Fruit fly (Drosophila melanogaster): ENCODE data around the gene Srg1.

dm6 chr3R:24894419-24895206 is 30.1 kb upstream of the Srg1 start, which contains the start of the genes CG31121 and CG11069:
- TF ChIP-seq CTCF (optimal IDR thresholded peaks at IDR 0.05) (no peak), CG8478 (optimal IDR thresholded peaks at IDR 0.05) (no peak)

All from S2 (cell line).